Worm (Caenorhabditis elegans) whole organism, midembryonic: ENCODE data around the gene slc-36.5.

ENCODE experiments used
- flt-1 ChIP-seq: fragments of 200-800 bp; sonication (Bioruptor generic); IDR thresholded peaks from 2 replicates; pipeline ENCODE4 v1.3.6; 2022; ENCODE audit warnings: missing genetic modification characterization, missing compliant biosample characterization
- ref-1 ChIP-seq: fragments of 200-800 bp; sonication (Bioruptor generic); conservative IDR thresholded peaks from 2 replicates; pipeline ENCODE4 v1.3.6; 2022; ENCODE audit warnings: missing genetic modification reagents, missing genetic modification characterization, missing compliant biosample characterization
- ztf-29 ChIP-seq: fragments of 200-800 bp; sonication (Bioruptor generic); IDR thresholded peaks from 2 replicates; pipeline ENCODE4 v1.3.6; 2022; ENCODE audit warnings: missing genetic modification reagents, missing genetic modification characterization, missing compliant biosample characterization

DNA sequence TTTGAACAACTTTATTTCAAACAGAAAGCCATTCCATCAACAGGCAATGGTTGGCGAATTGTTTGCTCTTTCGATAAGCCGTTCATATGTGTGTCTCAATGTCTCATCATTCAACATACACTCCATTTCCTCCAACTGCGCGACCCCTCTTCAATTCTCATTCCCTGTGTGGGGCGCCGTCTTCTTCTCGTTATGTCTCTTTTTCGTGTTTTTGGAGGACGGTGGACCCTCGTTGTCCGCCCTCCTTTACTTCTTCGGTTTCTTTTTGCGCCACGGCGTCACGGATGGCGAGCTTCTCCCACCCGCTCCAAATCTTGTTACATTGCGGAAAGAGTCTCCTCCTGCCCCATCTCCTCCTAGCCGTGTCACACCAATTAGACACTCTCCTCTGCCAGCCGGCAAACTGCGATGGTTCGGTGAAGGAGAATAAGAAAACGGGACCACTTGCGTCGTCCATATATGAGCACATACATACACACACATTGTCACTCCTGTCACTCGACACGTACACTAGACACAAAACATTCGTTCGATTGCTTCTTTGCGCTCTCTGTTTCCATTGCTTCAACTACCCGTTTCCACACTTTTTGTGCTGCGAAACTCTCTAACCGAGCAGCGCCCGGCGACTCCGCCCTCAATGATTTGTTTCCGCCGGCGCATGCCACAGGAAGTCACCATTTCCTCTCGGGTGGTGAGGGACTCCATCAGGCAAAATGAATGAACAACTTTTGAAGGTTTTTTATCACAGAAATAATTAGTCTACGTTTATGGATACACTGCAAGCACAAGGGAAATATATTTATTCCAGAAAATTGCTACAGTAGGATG, 48.6 kb downstream of the slc-36.5 start:
- TF ChIP-seq ref-1 (GFP tag; lab: Robert Waterston, UW) (no peak), flt-1 (GFP tag; lab: Robert Waterston, UW) (no peak), ztf-29 (GFP tag; lab: Robert Waterston, UW) (no peak)
